Fruit fly (Drosophila melanogaster): ENCODE measurements around the gene elg1.

Gene elg1

dm6 chr3L:16146539-16146934 lies 14.7 kb downstream of the elg1 start (continued):
- TF ChIP-seq Antp (GFP tag; optimal IDR thresholded peaks at IDR 0.05) (no peak), fru (optimal IDR thresholded peaks at IDR 0.05) (no peak), CG10267 (tag; optimal IDR thresholded peaks at IDR 0.05) (no peak), CG17359 (tag; optimal IDR thresholded peaks at IDR 0.05) (peak; percentile 18), zf30C (GFP tag; optimal IDR thresholded peaks at IDR 0.05) (no peak), CG18599 (GFP tag; optimal IDR thresholded peaks at IDR 0.05) (peak; percentile 31), CG13424 (tag; optimal IDR thresholded peaks at IDR 0.05) (peak; percentile 55), ind (GFP tag; optimal IDR thresholded peaks at IDR 0.05) (peak; percentile 54), CG14965 (GFP tag; optimal IDR thresholded peaks at IDR 0.05; ENCODE audit: borderline replicate concordance) (no peak), CG5245 (GFP tag; optimal IDR thresholded peaks at IDR 0.05) (no peak), CG2678 (tag; optimal IDR thresholded peaks at IDR 0.05) (peak; percentile 77), C15 (GFP tag; IDR thresholded peaks at IDR 0.05) (no peak), Ravus (GFP tag; IDR thresholded peaks at IDR 0.05) (no peak), BtbVII (GFP tag; optimal IDR thresholded peaks at IDR 0.05) (no peak), Hmr (GFP tag; optimal IDR thresholded peaks at IDR 0.05) (peak; percentile 60), CG5180 (GFP tag; optimal IDR thresholded peaks at IDR 0.05) (no peak), CG4730 (GFP tag; IDR thresholded peaks at IDR 0.05) (no peak), D19A (tag; optimal IDR thresholded peaks at IDR 0.05) (no peak), ssp (GFP tag; IDR thresholded peaks at IDR 0.05) (no peak), NfI (GFP tag; optimal IDR thresholded peaks at IDR 0.05) (peak; percentile 43), CG8478 (optimal IDR thresholded peaks at IDR 0.05) (no peak), amos (GFP tag; IDR thresholded peaks at IDR 0.05; ENCODE audit: partially characterized antibody) (no peak), ab (GFP tag; optimal IDR thresholded peaks at IDR 0.05) (no peak), grau (tag; optimal IDR thresholded peaks at IDR 0.05) (peak; percentile 91), CG9437 (GFP tag; optimal IDR thresholded peaks at IDR 0.05) (peak; percentile 19), CG2120 (GFP tag; optimal IDR thresholded peaks at IDR 0.05) (peak; percentile 71), NK7.1 (GFP tag; optimal IDR thresholded peaks at IDR 0.05) (no peak), CG4404 (GFP tag; IDR thresholded peaks at IDR 0.05) (no peak), pnt (GFP tag; optimal IDR thresholded peaks at IDR 0.05) (no peak), CG3065 (GFP tag; optimal IDR thresholded peaks at IDR 0.05) (no peak), slbo (GFP tag; IDR thresholded peaks at IDR 0.05) (peak; percentile 67), ash1 (GFP tag; optimal IDR thresholded peaks at IDR 0.05) (no peak), CG32772 (GFP tag; IDR thresholded peaks at IDR 0.05) (no peak), pum (GFP tag; optimal IDR thresholded peaks at IDR 0.05) (no peak), CG10147 (GFP tag; optimal IDR thresholded peaks at IDR 0.05) (no peak), Atf6 (GFP tag; IDR thresholded peaks at IDR 0.05) (peak; percentile 59), CG3726 (GFP tag; IDR thresholded peaks at IDR 0.05) (no peak), CG43689 (GFP tag; IDR thresholded peaks at IDR 0.05) (no peak), CG6689 (GFP tag; IDR thresholded peaks at IDR 0.05) (no peak; the same call in none of the 2 replicates), CG4854 (GFP tag; optimal IDR thresholded peaks at IDR 0.05) (no peak), pita (GFP tag; optimal IDR thresholded peaks at IDR 0.05) (no peak), exex (tag; optimal IDR thresholded peaks at IDR 0.05) (no peak), yki (optimal IDR thresholded peaks at IDR 0.05) (no peak), CG15011 (GFP tag; optimal IDR thresholded peaks at IDR 0.05) (no peak), cg (GFP tag; optimal IDR thresholded peaks at IDR 0.05) (no peak), CG14667 (GFP tag; IDR thresholded peaks at IDR 0.05) (no peak), CG7372 (GFP tag; IDR thresholded peaks at IDR 0.05) (0 out of 2 replicates have a peak, but pooled peaks have one; percentile 25), Sox102F (GFP tag; optimal IDR thresholded peaks at IDR 0.05) (no peak), Poxn (GFP tag; IDR thresholded peaks at IDR 0.05) (no peak), CG1529 (GFP tag; optimal IDR thresholded peaks at IDR 0.05) (no peak), H15 (GFP tag; IDR thresholded peaks at IDR 0.05) (no peak), CG12236 (GFP tag; optimal IDR thresholded peaks at IDR 0.05) (no peak), onecut (GFP tag; IDR thresholded peaks at IDR 0.05) (no peak)
